Worm (Caenorhabditis elegans) whole organism, L4 larva: ENCODE measurements around the gene F14B8.6.

Experiments
- ceh-20 ChIP-seq: fragments of 200-800 bp; sonication (Bioruptor generic); IDR thresholded peaks from 2 replicates; pipeline ENCODE4 v1.3.6; 2022; ENCODE audit warnings: missing genetic modification reagents, missing genetic modification characterization, missing compliant biosample characterization
- daf-12 ChIP-seq: fragments of 150-350 bp; optimal IDR thresholded peaks from 2 replicates; lab custom pipeline; 2014; ENCODE audit warnings: missing biosample characterization, missing genetic modification reagents, missing genetic modification characterization
- dpl-1 ChIP-seq: fragments of 150-350 bp; optimal IDR thresholded peaks from 2 replicates; lab custom pipeline; 2014; ENCODE audit warnings: missing biosample characterization, missing genetic modification reagents, missing genetic modification characterization
- lin-13 ChIP-seq: fragments of 150-350 bp; optimal IDR thresholded peaks from 2 replicates; lab custom pipeline; 2014; ENCODE audit warnings: missing biosample characterization, missing genetic modification reagents, missing genetic modification characterization
- lin-29 ChIP-seq: fragments of 200-800 bp; sonication (Bioruptor generic); IDR thresholded peaks from 2 replicates; pipeline ENCODE4 v1.3.6; 2022; ENCODE audit warnings: missing genetic modification reagents, missing genetic modification characterization, missing compliant biosample characterization
- mes-2 ChIP-seq: sonication (generic microtip); optimal IDR thresholded peaks from 2 replicates; lab custom pipeline; 2016; ENCODE audit warnings: missing genotype, mild to moderate bottlenecking, missing genetic modification characterization, missing compliant biosample characterization; ENCODE audit not compliant: poor library complexity, severe bottlenecking
- nhr-28 ChIP-seq: fragments of 150-350 bp; optimal IDR thresholded peaks from 2 replicates; lab custom pipeline; 2014; ENCODE audit warnings: missing biosample characterization, missing genetic modification characterization
- nhr-76 ChIP-seq: fragments of 150-350 bp; optimal IDR thresholded peaks from 2 replicates; lab custom pipeline; 2014; ENCODE audit warnings: missing biosample characterization, missing genetic modification characterization
- nhr-77 ChIP-seq: fragments of 150-350 bp; optimal IDR thresholded peaks from 2 replicates; lab custom pipeline; 2014; ENCODE audit warnings: missing biosample characterization, missing genetic modification characterization
- php-3 ChIP-seq: fragments of 200-800 bp; sonication (Bioruptor generic); IDR thresholded peaks from 2 replicates; pipeline ENCODE4 v1.3.6; 2022; ENCODE audit warnings: missing genetic modification reagents, missing genetic modification characterization, missing compliant biosample characterization
- pqm-1 ChIP-seq: sonication (generic microtip); optimal IDR thresholded peaks from 2 replicates; lab custom pipeline; 2017; ENCODE audit warnings: missing biosample characterization, missing genetic modification characterization
- unc-39 ChIP-seq: sonication (generic microtip); optimal IDR thresholded peaks from 2 replicates; lab custom pipeline; 2017; ENCODE audit warnings: missing biosample characterization, missing genetic modification characterization

- no peak for TF ChIP-seq lin-13
- no peak for TF ChIP-seq daf-12 (tag; lab: Kevin White, UChicago)
- TF ChIP-seq nhr-76 = no peak
- TF ChIP-seq lin-29 (GFP tag; lab: Robert Waterston, UW) = no peak
- TF ChIP-seq nhr-28 (tag; lab: Kevin White, UChicago) = no peak
- no peak for TF ChIP-seq php-3 (GFP tag; lab: Robert Waterston, UW)
- no peak for TF ChIP-seq pqm-1 (tag; lab: Kevin White, UChicago)
- TF ChIP-seq ceh-20 (GFP tag; lab: Robert Waterston, UW) = no peak
- no peak for TF ChIP-seq mes-2 (tag; lab: Kevin White, UChicago)
- no peak for TF ChIP-seq nhr-77 (tag; lab: Kevin White, UChicago)
- TF ChIP-seq dpl-1 = no peak
- no peak for TF ChIP-seq unc-39 (tag; lab: Kevin White, UChicago)
Measured at ce11 chrX:6968553-6968952, 36.3 kb upstream of the F14B8.6 start.
